Fruit fly (Drosophila melanogaster): Measurements from ENCODE around the gene pn.

- no peak for TF ChIP-seq CG14711 (tag; optimal IDR thresholded peaks at IDR 0.05)
- TF ChIP-seq Mnt (GFP tag; optimal IDR thresholded peaks at IDR 0.05) = no peak
- TF ChIP-seq ovo (GFP tag; optimal IDR thresholded peaks at IDR 0.05) = no peak
- TF ChIP-seq toe (GFP tag; optimal IDR thresholded peaks at IDR 0.05) = no peak
- no peak for TF ChIP-seq tj (GFP tag; optimal IDR thresholded peaks at IDR 0.05)
- no peak for TF ChIP-seq kay (GFP tag; ENCODE audit: borderline replicate concordance)
- no peak for TF ChIP-seq pad (GFP tag; optimal IDR thresholded peaks at IDR 0.05)
These were observed 42.8 kb upstream of the pn start, which contains the start of gene ph-p for dm6 chrX:2138342-2138416.
